Fruit fly (Drosophila melanogaster) whole organism, embryonic: ENCODE results near the gene Cks85A.
A peak's percentile ranks its signal among the peaks of the same experiment; 100 is the strongest.

Experiments used
- Atf-2 ChIP-seq: fragments of 200-800 bp; sonication (Bioruptor generic); optimal IDR thresholded peaks from 2 replicates; lab custom pipeline; 2016; ENCODE audit warnings: missing biosample characterization, missing genetic modification characterization
- Atf3 ChIP-seq: fragments of 200-800 bp; sonication (Bioruptor generic); optimal IDR thresholded peaks from 3 replicates; lab custom pipeline; 2016; ENCODE audit warnings: missing biosample characterization, missing genetic modification characterization
- Awh ChIP-seq: fragments of 200-800 bp; sonication (Bioruptor generic); IDR thresholded peaks from 2 replicates; pipeline ENCODE4, ENCODE4 v1.3.6; 2022; ENCODE audit warnings: missing biosample characterization, missing genetic modification characterization
- B-H2 ChIP-seq: fragments of 200-800 bp; sonication (Bioruptor generic); optimal IDR thresholded peaks from 2 replicates; lab custom pipeline; 2018; ENCODE audit warnings: missing biosample characterization, mild to moderate bottlenecking, missing genetic modification characterization
- CG10147 ChIP-seq: fragments of 200-800 bp; sonication (Bioruptor generic); optimal IDR thresholded peaks from 2 replicates; lab custom pipeline; 2019; ENCODE audit warnings: missing biosample characterization, mild to moderate bottlenecking, missing genetic modification characterization, moderate library complexity
- CG10565 ChIP-seq: fragments of 200-800 bp; sonication (Bioruptor generic); optimal IDR thresholded peaks from 3 replicates; lab custom pipeline; 2016; ENCODE audit warnings: missing biosample characterization, mild to moderate bottlenecking, missing genetic modification characterization
- CG15479 ChIP-seq: fragments of 200-800 bp; sonication (Bioruptor generic); optimal IDR thresholded peaks from 3 replicates; lab custom pipeline; 2019; ENCODE audit warnings: missing biosample characterization, mild to moderate bottlenecking, missing genetic modification characterization, moderate library complexity
- CG17359 ChIP-seq: fragments of 200-800 bp; sonication (Bioruptor generic); optimal IDR thresholded peaks from 3 replicates; lab custom pipeline; 2018; ENCODE audit warnings: missing biosample characterization, mild to moderate bottlenecking, missing genetic modification characterization, moderate library complexity
- CG17829 ChIP-seq: fragments of 200-800 bp; optimal IDR thresholded peaks from 2 replicates; lab custom pipeline; 2019; ENCODE audit warnings: missing biosample characterization, mild to moderate bottlenecking, missing genetic modification characterization, moderate library complexity
- CG18262 ChIP-seq: fragments of 200-800 bp; optimal IDR thresholded peaks from 3 replicates; lab custom pipeline; 2019; ENCODE audit warnings: missing biosample characterization, mild to moderate bottlenecking, missing genetic modification characterization, moderate library complexity
- CG18619 ChIP-seq: fragments of 200-800 bp; sonication (Bioruptor generic); optimal IDR thresholded peaks from 3 replicates; lab custom pipeline; 2017; ENCODE audit warnings: missing biosample characterization, mild to moderate bottlenecking, missing genetic modification characterization
- CG18764 ChIP-seq: fragments of 200-800 bp; sonication (Bioruptor generic); optimal IDR thresholded peaks from 3 replicates; lab custom pipeline; 2016; ENCODE audit warnings: missing biosample characterization, missing genetic modification characterization
- CG5245 ChIP-seq: fragments of 200-800 bp; sonication (Bioruptor generic); optimal IDR thresholded peaks from 3 replicates; lab custom pipeline; 2016; ENCODE audit warnings: missing biosample characterization, missing genetic modification characterization
- CG8924 ChIP-seq: fragments of 200-800 bp; optimal IDR thresholded peaks from 3 replicates; lab custom pipeline; 2019; ENCODE audit warnings: missing biosample characterization, mild to moderate bottlenecking, missing genetic modification characterization, moderate library complexity
- CG9727 ChIP-seq: fragments of 200-800 bp; sonication (Bioruptor generic); optimal IDR thresholded peaks from 3 replicates; lab custom pipeline; 2017; ENCODE audit warnings: missing biosample characterization, mild to moderate bottlenecking, missing genetic modification characterization
- D19A ChIP-seq: fragments of 200-800 bp; optimal IDR thresholded peaks from 3 replicates; lab custom pipeline; 2019; ENCODE audit warnings: missing biosample characterization, mild to moderate bottlenecking, missing genetic modification characterization, moderate library complexity
- Deaf1 ChIP-seq: fragments of 200-800 bp; optimal IDR thresholded peaks from 3 replicates; lab custom pipeline; 2019; ENCODE audit warnings: missing biosample characterization, mild to moderate bottlenecking, missing genetic modification characterization, moderate library complexity
- Drgx ChIP-seq: fragments of 200-800 bp; sonication (Bioruptor generic); IDR thresholded peaks from 2 replicates; pipeline ENCODE4 v1.3.6; 2022; ENCODE audit warnings: missing biosample characterization, missing genetic modification characterization
- H2.0 ChIP-seq: fragments of 200-800 bp; sonication (Bioruptor generic); IDR thresholded peaks from 2 replicates; pipeline ENCODE4 v1.3.6; 2022; ENCODE audit warnings: missing biosample characterization, missing genetic modification characterization
- Hmr ChIP-seq: fragments of 200-800 bp; sonication (Bioruptor generic); optimal IDR thresholded peaks from 3 replicates; lab custom pipeline; 2017; ENCODE audit warnings: mild to moderate bottlenecking, missing biosample characterization, missing genetic modification reagents, missing genetic modification characterization
- Kr ChIP-seq: fragments of 200-800 bp; sonication (Bioruptor generic); optimal IDR thresholded peaks from 2 replicates; lab custom pipeline; 2017; ENCODE audit warnings: missing biosample characterization, mild to moderate bottlenecking, missing genetic modification characterization
- Mrtf ChIP-seq: fragments of 200-800 bp; sonication (Bioruptor generic); IDR thresholded peaks from 3 replicates; pipeline ENCODE4 v1.3.6; 2022; ENCODE audit warnings: missing biosample characterization, missing genetic modification characterization
- Nf-YB ChIP-seq: fragments of 200-800 bp; sonication (Bioruptor generic); optimal IDR thresholded peaks from 3 replicates; lab custom pipeline; 2019; ENCODE audit warnings: missing biosample characterization, mild to moderate bottlenecking, missing genetic modification characterization, moderate library complexity
- Nf-YC ChIP-seq: fragments of 200-800 bp; optimal IDR thresholded peaks from 3 replicates; lab custom pipeline; 2019; ENCODE audit warnings: missing biosample characterization, mild to moderate bottlenecking, missing genetic modification characterization, moderate library complexity
- Pdp1 ChIP-seq, 2 experiments: fragments of 200-800 bp; sonication (Bioruptor generic); optimal IDR thresholded peaks; 3 replicates each; lab custom pipeline; 2016; ENCODE audit warnings: missing biosample characterization in 2 of 2, missing genetic modification characterization in 2 of 2, mild to moderate bottlenecking in 1 of 2, moderate library complexity in 1 of 2
- Sox102F ChIP-seq: fragments of 200-800 bp; sonication (Bioruptor generic); optimal IDR thresholded peaks from 2 replicates; lab custom pipeline; 2018; ENCODE audit warnings: missing biosample characterization, mild to moderate bottlenecking, missing genetic modification characterization, moderate library complexity
- Sry-δ ChIP-seq: fragments of 200-800 bp; sonication (Bioruptor generic); optimal IDR thresholded peaks from 2 replicates; lab custom pipeline; 2016; ENCODE audit warnings: missing biosample characterization, missing genetic modification characterization
- Usf ChIP-seq: fragments of 200-800 bp; sonication (Bioruptor generic); optimal IDR thresholded peaks from 2 replicates; lab custom pipeline; 2017; ENCODE audit warnings: missing genotype, missing biosample characterization, missing genetic modification characterization
- Vsx1 ChIP-seq: fragments of 200-800 bp; sonication (Bioruptor generic); optimal IDR thresholded peaks from 2 replicates; lab custom pipeline; 2017; ENCODE audit warnings: missing biosample characterization, mild to moderate bottlenecking, missing genetic modification characterization, missing genetic modification reagents
- YL-1 ChIP-seq: fragments of 200-800 bp; sonication (Bioruptor generic); optimal IDR thresholded peaks from 3 replicates; lab custom pipeline; 2017; ENCODE audit warnings: missing biosample characterization, mild to moderate bottlenecking, missing genetic modification characterization
- ci ChIP-seq: fragments of 200-800 bp; sonication (Bioruptor generic); IDR thresholded peaks from 3 replicates; pipeline ENCODE4 v1.3.6; 2022; ENCODE audit warnings: missing biosample characterization, missing genetic modification characterization
- fd102C ChIP-seq: fragments of 200-800 bp; sonication (Bioruptor generic); optimal IDR thresholded peaks from 2 replicates; lab custom pipeline; 2018; ENCODE audit warnings: missing biosample characterization, mild to moderate bottlenecking, missing genetic modification characterization, moderate library complexity
- gem ChIP-seq: fragments of 200-800 bp; sonication (Bioruptor generic); optimal IDR thresholded peaks from 2 replicates; lab custom pipeline; 2019; ENCODE audit warnings: missing biosample characterization, mild to moderate bottlenecking, missing genetic modification characterization, moderate library complexity
- gfzf ChIP-seq: fragments of 200-800 bp; sonication (Bioruptor generic); optimal IDR thresholded peaks from 2 replicates; lab custom pipeline; 2016; ENCODE audit warnings: missing biosample characterization, mild to moderate bottlenecking, missing genetic modification characterization, moderate library complexity
- grn ChIP-seq: fragments of 200-800 bp; sonication (Bioruptor generic); optimal IDR thresholded peaks from 3 replicates; lab custom pipeline; 2017; ENCODE audit warnings: missing biosample characterization, missing genetic modification characterization
- gsb-n ChIP-seq: fragments of 200-800 bp; sonication (Bioruptor generic); optimal IDR thresholded peaks from 3 replicates; lab custom pipeline; 2018; ENCODE audit warnings: missing biosample characterization, mild to moderate bottlenecking, missing genetic modification characterization
- ind ChIP-seq: fragments of 200-800 bp; sonication (Bioruptor generic); optimal IDR thresholded peaks from 3 replicates; lab custom pipeline; 2016; ENCODE audit warnings: missing biosample characterization, missing genetic modification characterization
- klu ChIP-seq: fragments of 200-800 bp; sonication (Bioruptor generic); IDR thresholded peaks from 2 replicates; pipeline ENCODE4 v1.3.6; 2022; ENCODE audit warnings: missing biosample characterization, missing genetic modification characterization
- pros ChIP-seq: fragments of 200-800 bp; sonication (Bioruptor generic); optimal IDR thresholded peaks from 3 replicates; lab custom pipeline; 2019; ENCODE audit warnings: missing biosample characterization, mild to moderate bottlenecking, missing genetic modification characterization, moderate library complexity
- scrt ChIP-seq: fragments of 200-800 bp; sonication (Bioruptor generic); optimal IDR thresholded peaks from 2 replicates; lab custom pipeline; 2018; ENCODE audit warnings: missing biosample characterization, mild to moderate bottlenecking, missing genetic modification characterization, moderate library complexity
- sens ChIP-seq: fragments of 200-800 bp; sonication (Bioruptor generic); peaks from one replicate; lab custom pipeline; 2016; ENCODE audit warnings: missing biosample characterization, missing genetic modification characterization
- sqz ChIP-seq: fragments of 200-800 bp; sonication (Bioruptor generic); optimal IDR thresholded peaks from 3 replicates; lab custom pipeline; 2018; ENCODE audit warnings: missing biosample characterization, mild to moderate bottlenecking, missing genetic modification characterization
- tll ChIP-seq, 2 experiments: fragments of 200-800 bp in 1 of 2; fragments of >200 bp in 1 of 2; sonication (Bioruptor generic) in 1 of 2; optimal IDR thresholded peaks; 2 replicates each; lab custom pipeline; 2017 to 2019; ENCODE audit warnings: missing biosample characterization in 2 of 2, missing genetic modification characterization in 2 of 2, mild to moderate bottlenecking in 1 of 2, moderate library complexity in 1 of 2
- tup ChIP-seq: fragments of 200-800 bp; sonication (Bioruptor generic); optimal IDR thresholded peaks from 2 replicates; lab custom pipeline; 2016; ENCODE audit warnings: missing biosample characterization, mild to moderate bottlenecking, missing genetic modification characterization, moderate library complexity
- z ChIP-seq: fragments of 200-800 bp; sonication (Bioruptor generic); IDR thresholded peaks from 3 replicates; pipeline ENCODE4 v1.3.6; 2022; ENCODE audit warnings: missing biosample characterization, missing genetic modification characterization
- zf30C ChIP-seq: fragments of 200-800 bp; sonication (Bioruptor generic); optimal IDR thresholded peaks from 3 replicates; lab custom pipeline; 2018; ENCODE audit warnings: missing biosample characterization, mild to moderate bottlenecking, missing genetic modification characterization

Cks85A gene

dm6 chr3R:8686446-8686845, 31.8 kb downstream of the Cks85A start (continued):
- no peak for TF ChIP-seq Hmr (GFP tag; lab: Kevin White, UChicago)
- no peak for TF ChIP-seq Awh (GFP tag; lab: Robert Waterston, UW)
- no peak for TF ChIP-seq ind (GFP tag; lab: Kevin White, UChicago)
- TF ChIP-seq Atf-2 (GFP tag; lab: Kevin White, UChicago) = no peak
- no peak for TF ChIP-seq CG10565 (GFP tag; lab: Kevin White, UChicago)
- TF ChIP-seq klu (GFP tag; lab: Robert Waterston, UW) = no peak

- no peak for TF ChIP-seq B-H2
- no peak for TF ChIP-seq Sry-δ (GFP tag; lab: Kevin White, UChicago)
- TF ChIP-seq sens (GFP tag; lab: Kevin White, UChicago) = peak; percentile 67
- TF ChIP-seq gsb-n (tag; lab: Kevin White, UChicago) = peak; percentile 47
- no peak for TF ChIP-seq tup (GFP tag; lab: Kevin White, UChicago)
- peak; percentile 32 for TF ChIP-seq pros (GFP tag; lab: Kevin White, UChicago)
- no peak for TF ChIP-seq CG18619 (GFP tag; lab: Kevin White, UChicago)
- TF ChIP-seq D19A (tag; lab: Kevin White, UChicago) = peak; percentile 68
- peak in 1 of 2 experiments; percentile 26 for TF ChIP-seq tll (GFP tag; optimal IDR thresholded peaks at IDR 0.05; lab: Kevin White, UChicago)
- TF ChIP-seq Nf-YC (tag; lab: Kevin White, UChicago) = peak; percentile 49
- peak; percentile 80 for TF ChIP-seq scrt
- TF ChIP-seq CG18764 (GFP tag; lab: Kevin White, UChicago) = no peak
- peak; percentile 97 for TF ChIP-seq sqz (GFP tag; lab: Kevin White, UChicago)
- peak; percentile 95 for TF ChIP-seq Kr (GFP tag; lab: Kevin White, UChicago)
- TF ChIP-seq Deaf1 (tag; lab: Kevin White, UChicago) = no peak
- peak; percentile 3 for TF ChIP-seq grn (GFP tag; lab: Kevin White, UChicago)
- TF ChIP-seq gem (tag; lab: Kevin White, UChicago) = no peak
- peak; percentile 90 for TF ChIP-seq Nf-YB (GFP tag; lab: Kevin White, UChicago)
- peak in 1 of 2 experiments; percentile 10 for TF ChIP-seq Pdp1 (GFP tag; optimal IDR thresholded peaks at IDR 0.05; lab: Kevin White, UChicago)
- peak; percentile 26; the same call in 1 of the 3 replicates for TF ChIP-seq z (GFP tag; lab: Robert Waterston, UW)
- TF ChIP-seq Atf3 (GFP tag; lab: Kevin White, UChicago) = no peak
- TF ChIP-seq Drgx (GFP tag; lab: Robert Waterston, UW) = no peak
These were observed 33.7 kb downstream of the Cks85A start, which contains the start of gene CG44227 for dm6 chr3R:8684328-8685177. CG44227 (minus strand) TSS chr3R:8685176.

dm6 chr3R:8683280-8683679, 35.0 kb downstream of the Cks85A start:
- TF ChIP-seq Sox102F = no peak
- peak; percentile 79 for TF ChIP-seq fd102C (GFP tag; lab: Kevin White, UChicago)
- TF ChIP-seq gfzf (GFP tag; lab: Kevin White, UChicago) = no peak
- TF ChIP-seq YL-1 (GFP tag; lab: Kevin White, UChicago) = no peak
- TF ChIP-seq CG9727 (GFP tag; lab: Kevin White, UChicago) = peak; percentile 62
- TF ChIP-seq CG15479 = peak; percentile 67
- peak; percentile 65 for TF ChIP-seq zf30C (GFP tag; lab: Kevin White, UChicago)
- peak; percentile 35 for TF ChIP-seq CG8924 (tag; lab: Kevin White, UChicago)
- peak; percentile 25 for TF ChIP-seq CG17829 (tag; lab: Kevin White, UChicago)
- no peak for TF ChIP-seq CG10147 (GFP tag; lab: Kevin White, UChicago)
- TF ChIP-seq CG18262 (tag; lab: Kevin White, UChicago) = peak; percentile 5
- no peak for TF ChIP-seq CG5245
- no peak for TF ChIP-seq H2.0 (GFP tag; lab: Robert Waterston, UW)
- no peak for TF ChIP-seq Usf (GFP tag; lab: Kevin White, UChicago)
- TF ChIP-seq Pdp1 (GFP tag; optimal IDR thresholded peaks at IDR 0.05; lab: Kevin White, UChicago) = no peak
- no peak for TF ChIP-seq Vsx1 (GFP tag; lab: Kevin White, UChicago)
- no peak for TF ChIP-seq Mrtf (GFP tag; lab: Robert Waterston, UW)
- peak; percentile 74 for TF ChIP-seq sens (GFP tag; lab: Kevin White, UChicago)
- TF ChIP-seq ci (GFP tag; lab: Robert Waterston, UW) = 0 out of 3 replicates have a peak, but pooled peaks have one; percentile 11
- TF ChIP-seq CG17359 = no peak
